Fruit fly (Drosophila melanogaster): ENCODE data around the gene CG15820.

The CG15820 gene

DNA sequence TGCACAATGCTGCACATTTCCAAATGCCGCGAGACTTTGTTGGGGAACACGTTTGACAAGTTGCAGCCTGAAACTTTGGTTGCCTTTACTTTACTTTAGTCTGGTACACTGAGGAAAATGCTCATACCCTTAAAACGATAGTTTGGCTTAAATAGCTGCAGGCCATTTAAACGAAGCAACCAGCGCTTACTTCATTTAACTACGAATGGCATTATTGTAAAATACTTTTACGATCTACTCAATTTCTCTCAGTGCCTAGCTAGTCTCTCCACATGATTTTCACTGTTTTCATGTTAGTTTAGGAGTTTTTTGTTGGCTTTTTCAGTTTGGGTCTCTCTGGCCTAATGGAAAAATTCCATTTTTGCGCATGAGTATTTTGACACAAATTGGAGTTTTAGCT lies 12.1 kb downstream of the CG15820 start (continued):
- TF ChIP-seq Hand (GFP tag; optimal IDR thresholded peaks at IDR 0.05) = no peak
- TF ChIP-seq lov (optimal IDR thresholded peaks at IDR 0.05) = no peak
- peak; percentile 88 for TF ChIP-seq lov (GFP tag; IDR thresholded peaks at IDR 0.05)
- no peak for TF ChIP-seq prd (optimal IDR thresholded peaks at IDR 0.05)
- TF ChIP-seq prd (GFP tag; IDR thresholded peaks at IDR 0.05) = peak; percentile 87
- peak; percentile 61 for TF ChIP-seq NK7.1 (GFP tag; optimal IDR thresholded peaks at IDR 0.05)
- TF ChIP-seq bigmax (GFP tag; optimal IDR thresholded peaks at IDR 0.05) = no peak
- TF ChIP-seq Hmr (GFP tag; optimal IDR thresholded peaks at IDR 0.05) = no peak
- TF ChIP-seq PHDP (tag; optimal IDR thresholded peaks at IDR 0.05) = peak; percentile 55
- TF ChIP-seq pita (GFP tag; optimal IDR thresholded peaks at IDR 0.05) = no peak
- peak; percentile 6 for TF ChIP-seq CG11723 (GFP tag; optimal IDR thresholded peaks at IDR 0.05)
- TF ChIP-seq CG7372 (GFP tag; IDR thresholded peaks at IDR 0.05) = peak; percentile 69
- peak; percentile 97 for TF ChIP-seq sens (GFP tag)
- no peak for TF ChIP-seq Sin3A (optimal IDR thresholded peaks at IDR 0.05)
- TF ChIP-seq CG14860 (GFP tag; IDR thresholded peaks at IDR 0.05; ENCODE audit: partially characterized antibody) = no peak
- TF ChIP-seq CG12071 (GFP tag; optimal IDR thresholded peaks at IDR 0.05) = peak; percentile 76
- TF ChIP-seq CG1792 (GFP tag; optimal IDR thresholded peaks at IDR 0.05) = peak; percentile 63
- TF ChIP-seq Med (GFP tag) = peak; percentile 91
- peak; percentile 86 for TF ChIP-seq CG17361 (GFP tag; IDR thresholded peaks at IDR 0.05)
- peak; percentile 84 for TF ChIP-seq tap (tag; optimal IDR thresholded peaks at IDR 0.05)
- TF ChIP-seq Ets65A (GFP tag) = peak; percentile 90
- peak; percentile 87 for TF ChIP-seq Optix (GFP tag; IDR thresholded peaks at IDR 0.05)
- peak; percentile 21 for TF ChIP-seq Nf-YB (GFP tag; optimal IDR thresholded peaks at IDR 0.05)
- TF ChIP-seq stwl (tag; optimal IDR thresholded peaks at IDR 0.05) = no peak
- TF ChIP-seq CG12236 (GFP tag; optimal IDR thresholded peaks at IDR 0.05) = peak; percentile 18
- peak; percentile 82 for TF ChIP-seq CG5245 (GFP tag; optimal IDR thresholded peaks at IDR 0.05)
- TF ChIP-seq stc (GFP tag; IDR thresholded peaks at IDR 0.05) = peak; percentile 87
- TF ChIP-seq sens-2 (GFP tag; IDR thresholded peaks at IDR 0.05) = peak; percentile 81
- peak; percentile 56 for TF ChIP-seq gsb-n (tag; optimal IDR thresholded peaks at IDR 0.05)
- peak; percentile 68; the same call in 2 of the 3 replicates for TF ChIP-seq CG11093 (GFP tag; IDR thresholded peaks at IDR 0.05)
- peak; percentile 57 for TF ChIP-seq pnt (GFP tag; optimal IDR thresholded peaks at IDR 0.05)
- peak; percentile 60; the same call in 1 of the 2 replicates for TF ChIP-seq seq (GFP tag; IDR thresholded peaks at IDR 0.05)
- TF ChIP-seq dm (GFP tag; optimal IDR thresholded peaks at IDR 0.05) = peak; percentile 41
- TF ChIP-seq CG12942 (GFP tag; optimal IDR thresholded peaks at IDR 0.05) = peak; percentile 27
- TF ChIP-seq tio (GFP tag; optimal IDR thresholded peaks at IDR 0.05) = peak; percentile 37
- peak; percentile 66 for TF ChIP-seq CG6272 (GFP tag; IDR thresholded peaks at IDR 0.05)
- TF ChIP-seq fd3F (GFP tag; optimal IDR thresholded peaks at IDR 0.05) = no peak
- TF ChIP-seq CG1602 (GFP tag; optimal IDR thresholded peaks at IDR 0.05) = peak; percentile 51
- TF ChIP-seq CG9727 (GFP tag; optimal IDR thresholded peaks at IDR 0.05) = peak; percentile 32
- TF ChIP-seq br (optimal IDR thresholded peaks at IDR 0.05) = no peak
- peak; percentile 59 for TF ChIP-seq Gsc (GFP tag; IDR thresholded peaks at IDR 0.05)
- TF ChIP-seq Vsx1 (GFP tag; optimal IDR thresholded peaks at IDR 0.05) = no peak
- TF ChIP-seq Nf-YC (tag; optimal IDR thresholded peaks at IDR 0.05) = peak; percentile 44
- TF ChIP-seq E2f2 (GFP tag; IDR thresholded peaks at IDR 0.05) = peak; percentile 56; the same call in 1 of the 2 replicates
- no peak for TF ChIP-seq ERR (GFP tag; optimal IDR thresholded peaks at IDR 0.05)
- TF ChIP-seq CkIIα-i1 (GFP tag; IDR thresholded peaks at IDR 0.05) = peak; percentile 56; the same call in 1 of the 2 replicates
- TF ChIP-seq ash1 (GFP tag; optimal IDR thresholded peaks at IDR 0.05) = no peak
- no peak for TF ChIP-seq Hmx (GFP tag; optimal IDR thresholded peaks at IDR 0.05)
- TF ChIP-seq CG34376 (GFP tag; optimal IDR thresholded peaks at IDR 0.05) = no peak
- TF ChIP-seq CG7839 (tag; optimal IDR thresholded peaks at IDR 0.05) = peak; percentile 80
- peak; percentile 75 for TF ChIP-seq nerfin-1 (tag; optimal IDR thresholded peaks at IDR 0.05)
- 0 out of 2 replicates have a peak, but pooled peaks have one; percentile 43 for TF ChIP-seq wdn (GFP tag; IDR thresholded peaks at IDR 0.05)
- TF ChIP-seq mld (GFP tag; IDR thresholded peaks at IDR 0.05; ENCODE audit: partially characterized antibody) = no peak

Data from whole organism, embryonic.